Worm (Caenorhabditis elegans) whole organism, late embryonic: ENCODE measurements around the gene srt-17.

ENCODE experiments used
- F13H6.1 ChIP-seq: sonication (generic microtip); optimal IDR thresholded peaks from 2 replicates; lab custom pipeline; 2016; ENCODE audit warnings: missing genetic modification characterization, missing compliant biosample characterization
- ama-1 ChIP-seq: fragments of 150-350 bp; optimal IDR thresholded peaks from 2 replicates; lab custom pipeline; 2014
- ceh-19 ChIP-seq: fragments of 200-800 bp; sonication (Bioruptor generic); optimal IDR thresholded peaks from 2 replicates; lab custom pipeline; 2018; ENCODE audit warnings: mild to moderate bottlenecking, missing genetic modification characterization, missing compliant biosample characterization
- ceh-34 ChIP-seq: sonication (generic microtip); optimal IDR thresholded peaks from 2 replicates; lab custom pipeline; 2016; ENCODE audit warnings: mild to moderate bottlenecking, missing genetic modification characterization, missing compliant biosample characterization
- dve-1 ChIP-seq: sonication (generic microtip); optimal IDR thresholded peaks from 2 replicates; lab custom pipeline; 2017; ENCODE audit warnings: antibody characterized with exemption, mild to moderate bottlenecking, missing genetic modification characterization, missing compliant biosample characterization
- ets-4 ChIP-seq: sonication (generic microtip); optimal IDR thresholded peaks from 2 replicates; lab custom pipeline; 2016; ENCODE audit warnings: missing genetic modification characterization, missing compliant biosample characterization
- lin-11 ChIP-seq: fragments of 200-800 bp; sonication (Bioruptor generic); optimal IDR thresholded peaks from 2 replicates; lab custom pipeline; 2018; ENCODE audit warnings: mild to moderate bottlenecking, missing genetic modification characterization, missing compliant biosample characterization
- nhr-11 ChIP-seq: fragments of 150-350 bp; optimal IDR thresholded peaks from 2 replicates; lab custom pipeline; 2014; ENCODE audit warnings: missing biosample characterization, missing genetic modification characterization
- pat-9 ChIP-seq: fragments of 200-800 bp; sonication (Bioruptor generic); optimal IDR thresholded peaks from 2 replicates; lab custom pipeline; 2018; ENCODE audit warnings: mild to moderate bottlenecking, missing genetic modification characterization, moderate library complexity, missing compliant biosample characterization
- pha-2 ChIP-seq: sonication (generic microtip); optimal IDR thresholded peaks from 2 replicates; lab custom pipeline; 2017; ENCODE audit warnings: mild to moderate bottlenecking, missing genetic modification characterization, missing compliant biosample characterization
- pha-4 ChIP-seq: fragments of 150-350 bp; optimal IDR thresholded peaks from 2 replicates; lab custom pipeline; 2018; ENCODE audit warnings: missing biosample characterization, missing genetic modification reagents, missing genetic modification characterization
- tbx-7 ChIP-seq: sonication (generic microtip); optimal IDR thresholded peaks from 2 replicates; lab custom pipeline; 2016; ENCODE audit warnings: missing genotype, missing genetic modification characterization, missing compliant biosample characterization

ce11 chrV:667459-667858 is 42.6 kb upstream of the srt-17 start, which contains the start of gene nhr-180:
- TF ChIP-seq pat-9 (no peak), pha-4 (tag; lab: Kevin White, UChicago) (no peak), dve-1 (tag; lab: Kevin White, UChicago) (no peak), ama-1 (lab: Kevin White, UChicago) (no peak), nhr-11 (no peak), ets-4 (tag; lab: Kevin White, UChicago) (no peak), ceh-34 (tag; lab: Kevin White, UChicago) (no peak), pha-2 (no peak), ceh-19 (GFP tag; lab: Kevin White, UChicago) (no peak), lin-11 (tag; lab: Kevin White, UChicago) (no peak), tbx-7 (no peak), F13H6.1 (no peak)
